Worm (Caenorhabditis elegans): Measurements from ENCODE around the gene kin-16.
A peak's percentile ranks its signal among the peaks of the same experiment; 100 is the strongest.

Gene kin-16

DNA sequence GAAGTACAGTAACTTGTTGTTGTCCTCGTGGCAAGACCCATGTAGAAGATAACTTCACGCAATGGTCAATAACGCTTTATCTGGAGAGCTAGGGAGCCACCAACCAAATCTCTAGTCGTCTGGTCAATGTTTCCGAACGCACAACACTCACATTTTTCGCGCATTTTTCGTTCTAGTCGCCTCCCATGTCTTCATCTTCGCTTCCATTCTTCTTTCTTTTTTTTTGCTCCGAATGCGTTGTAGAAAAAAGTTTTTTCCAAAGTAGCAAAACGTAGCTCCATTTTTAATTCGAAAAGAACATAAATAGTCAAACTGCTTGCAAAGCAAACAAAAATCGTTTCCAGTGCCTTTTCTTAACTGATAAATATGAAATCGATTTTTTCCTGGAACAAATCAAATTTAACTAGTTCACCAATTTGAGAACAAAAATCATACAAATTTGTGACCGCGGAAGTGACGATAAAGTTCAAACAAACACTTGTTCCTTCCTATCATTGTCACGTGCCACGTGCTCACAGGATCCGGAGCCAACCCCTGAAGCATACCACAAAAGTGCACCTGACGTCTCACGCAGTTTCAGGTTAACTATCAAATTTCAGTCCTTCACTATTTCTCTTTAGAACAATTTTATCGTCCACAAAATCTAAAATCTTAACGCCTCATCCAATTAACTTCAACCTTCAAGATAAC, 16.9 kb downstream of the kin-16 start:
- no peak for TF ChIP-seq mls-2 (tag; optimal IDR thresholded peaks at IDR 0.05)
- no peak for TF ChIP-seq hlh-1 (tag; optimal IDR thresholded peaks at IDR 0.05)

DNA sequence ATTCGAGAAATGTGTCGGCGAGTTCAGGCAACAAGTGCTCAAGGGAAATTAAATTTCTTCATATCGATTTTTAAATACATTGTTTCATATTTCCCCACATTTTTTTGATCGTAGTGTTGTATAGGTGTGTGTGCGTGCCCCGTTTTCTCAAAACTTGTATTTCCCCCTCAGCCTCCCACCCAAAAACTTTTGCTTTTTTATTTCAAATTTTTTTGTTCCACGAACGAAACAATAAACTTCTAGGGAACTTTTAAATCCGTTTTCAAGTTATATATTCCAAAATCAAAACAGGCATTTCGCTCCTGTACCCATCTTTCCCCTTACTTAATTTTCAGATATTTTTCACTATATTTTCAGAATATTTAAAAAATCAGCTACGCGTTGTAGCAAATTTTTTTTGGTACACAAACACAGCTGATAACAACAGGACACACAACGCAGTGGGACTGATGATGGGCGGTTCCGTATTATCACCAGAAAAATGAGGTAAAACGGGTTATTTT, 17.8 kb downstream of the kin-16 start, which contains the start of the genes M176.4 and M176.16:
Gene M176.4 (plus strand): TSS at position 301 of the 503 bp plus-strand sequence.
Gene M176.16 (plus strand): TSS at position 453 of the 503 bp plus-strand sequence.
- TF ChIP-seq mep-1 (tag; optimal IDR thresholded peaks at IDR 0.05) (no peak), M03D4.4 (tag; optimal IDR thresholded peaks at IDR 0.05) (no peak), ces-1 (GFP tag; optimal IDR thresholded peaks at IDR 0.05) (no peak), nhr-12 (tag; optimal IDR thresholded peaks at IDR 0.05) (no peak), ceh-83 (GFP tag; optimal IDR thresholded peaks at IDR 0.05) (no peak), elt-3 (tag; optimal IDR thresholded peaks at IDR 0.05) (no peak), mls-2 (tag; optimal IDR thresholded peaks at IDR 0.05) (no peak), unc-39 (tag; optimal IDR thresholded peaks at IDR 0.05) (no peak)

DNA sequence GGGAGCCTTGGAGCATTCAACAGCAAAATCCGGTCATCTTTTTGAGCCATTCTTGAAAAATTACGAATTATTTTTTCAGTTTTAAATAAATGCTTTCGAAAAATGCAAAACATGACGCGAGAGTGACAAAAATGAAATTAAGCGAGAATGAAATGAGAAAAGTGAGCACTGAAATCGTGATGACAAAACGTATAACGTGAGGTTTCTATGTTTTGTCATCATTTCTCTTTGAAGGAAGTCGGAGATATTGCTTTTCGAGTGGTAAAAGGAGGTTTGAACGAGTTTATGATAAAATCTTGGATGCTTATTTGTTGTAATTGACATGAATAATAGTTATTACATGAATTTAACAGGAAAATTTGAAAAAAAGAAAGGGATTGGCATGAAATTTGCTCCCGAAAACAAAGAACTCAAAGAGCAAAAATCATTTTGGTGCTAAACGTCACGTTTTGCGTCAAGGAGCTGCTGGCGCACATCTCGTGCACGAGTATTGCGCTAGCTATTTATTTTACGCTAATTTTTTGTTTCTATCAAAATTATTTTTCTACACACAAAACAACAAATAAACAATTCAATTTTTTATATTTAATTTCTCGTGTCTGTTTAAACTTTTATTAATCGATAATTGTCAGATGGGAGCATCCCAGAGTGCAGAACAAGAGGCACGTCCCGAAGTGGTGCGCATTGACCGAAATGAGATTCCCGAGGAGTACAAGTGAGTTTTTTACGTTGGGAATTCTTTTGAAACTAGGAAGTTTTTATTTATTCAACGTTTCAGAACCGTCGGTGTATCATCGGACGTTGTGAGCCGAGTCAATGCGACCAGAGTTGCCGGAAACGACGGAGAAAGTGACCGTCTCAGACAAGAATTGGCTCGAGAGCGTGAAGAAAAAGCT, 19.3 kb downstream of the kin-16 start, which contains the start of the genes gss-1 and chch-3:
Gene gss-1 (minus strand): TSS at position 51 of the 896 bp plus-strand sequence.
Gene chch-3 (plus strand): TSS at position 633 of the 896 bp plus-strand sequence.
- no peak for TF ChIP-seq unc-62 (GFP tag; optimal IDR thresholded peaks at IDR 0.05)
- TF ChIP-seq mep-1 (tag; optimal IDR thresholded peaks at IDR 0.05) = peak; percentile 68
- peak; percentile 27 for TF ChIP-seq lin-13 (tag; optimal IDR thresholded peaks at IDR 0.05)
- no peak for TF ChIP-seq ceh-83 (GFP tag; optimal IDR thresholded peaks at IDR 0.05)
- peak; percentile 38 for TF ChIP-seq lsy-2 (tag; optimal IDR thresholded peaks at IDR 0.05)
- TF ChIP-seq bed-3 (GFP tag; optimal IDR thresholded peaks at IDR 0.05) = no peak
- no peak for TF ChIP-seq ztf-11 (tag; optimal IDR thresholded peaks at IDR 0.05)
- TF ChIP-seq ceh-43 (GFP tag; optimal IDR thresholded peaks at IDR 0.05) = no peak
- peak; percentile 39 for TF ChIP-seq ham-2 (GFP tag; optimal IDR thresholded peaks at IDR 0.05)
- no peak for TF ChIP-seq ces-1 (GFP tag; optimal IDR thresholded peaks at IDR 0.05)

- TF ChIP-seq nhr-2 (tag; optimal IDR thresholded peaks at IDR 0.05) = no peak
- no peak for TF ChIP-seq ceh-39 (tag; optimal IDR thresholded peaks at IDR 0.05)
- no peak for TF ChIP-seq ces-1 (GFP tag; optimal IDR thresholded peaks at IDR 0.05)
- TF ChIP-seq nhr-12 (tag; optimal IDR thresholded peaks at IDR 0.05) = no peak
- no peak for TF ChIP-seq lin-13 (tag; optimal IDR thresholded peaks at IDR 0.05)
- no peak for TF ChIP-seq mep-1 (tag; optimal IDR thresholded peaks at IDR 0.05)
- TF ChIP-seq pha-4 (tag; optimal IDR thresholded peaks at IDR 0.05) = no peak
- TF ChIP-seq nhr-76 (tag; optimal IDR thresholded peaks at IDR 0.05) = no peak
- TF ChIP-seq ham-2 (GFP tag; optimal IDR thresholded peaks at IDR 0.05) = no peak
- no peak for TF ChIP-seq ceh-43 (GFP tag; optimal IDR thresholded peaks at IDR 0.05)
- TF ChIP-seq tbx-8 (GFP tag; optimal IDR thresholded peaks at IDR 0.05) = no peak
- no peak for TF ChIP-seq ztf-11 (tag; optimal IDR thresholded peaks at IDR 0.05)
- no peak for TF ChIP-seq unc-39 (tag; optimal IDR thresholded peaks at IDR 0.05)
- TF ChIP-seq drap-1 (GFP tag; optimal IDR thresholded peaks at IDR 0.05) = no peak
- no peak for TF ChIP-seq lin-32 (GFP tag; optimal IDR thresholded peaks at IDR 0.05)
- no peak for TF ChIP-seq lsy-2 (tag; optimal IDR thresholded peaks at IDR 0.05)
Measured at ce11 chrII:9412086-9412608, 23.8 kb downstream of the kin-16 start, which contains the start of gene arrd-3. Gene arrd-3, plus strand, starts transcription at chrII:9412558.

DNA sequence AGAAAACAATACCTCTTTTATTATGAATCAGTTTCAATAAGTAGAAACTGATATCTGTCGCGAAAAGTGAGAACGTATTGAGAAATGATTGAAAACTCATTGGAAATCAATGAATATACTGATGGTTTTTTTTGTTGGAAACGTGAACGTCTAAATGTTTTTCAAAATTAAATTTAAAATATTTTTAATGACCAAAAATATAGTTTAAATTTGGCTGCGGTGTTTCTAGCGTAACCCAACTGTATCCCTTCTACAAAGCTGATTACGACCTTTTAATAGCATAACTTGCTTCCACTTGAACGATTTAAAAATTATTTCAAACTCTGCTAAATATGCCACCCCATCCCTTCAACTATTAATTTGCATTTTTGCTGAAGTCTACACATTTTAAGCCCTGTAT, 24.4 kb downstream of the kin-16 start, which contains the start of gene M176.9:
Gene M176.9 (minus strand): TSS at position 101 of the 400 bp plus-strand sequence.
- TF ChIP-seq ceh-39 (tag; optimal IDR thresholded peaks at IDR 0.05) (no peak), nhr-237 (tag; optimal IDR thresholded peaks at IDR 0.05) (no peak), snpc-4 (tag; optimal IDR thresholded peaks at IDR 0.05) (no peak)

DNA sequence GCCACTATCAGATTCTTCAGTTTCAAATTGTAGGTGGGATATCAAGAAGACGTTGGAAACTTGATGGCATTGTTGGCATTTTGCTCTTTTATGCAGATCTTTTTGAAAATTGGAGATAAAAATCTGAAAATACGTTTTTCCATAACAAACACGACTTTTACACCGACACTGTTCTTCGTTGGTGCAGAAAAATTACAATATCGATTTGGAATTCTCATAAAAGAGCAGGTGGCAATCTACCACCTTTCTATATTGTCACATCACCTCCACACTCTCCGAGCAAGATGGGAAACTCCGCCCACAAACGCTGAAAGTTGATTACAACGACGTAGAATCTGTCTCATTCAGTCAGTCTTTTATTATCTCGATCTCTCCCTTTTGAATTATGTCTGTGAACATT, 28.4 kb downstream of the kin-16 start, which contains the start of gene arrd-2:
Gene arrd-2 (plus strand): TSS at position 301 of the 400 bp plus-strand sequence.
- no peak for TF ChIP-seq elt-1 (tag; optimal IDR thresholded peaks at IDR 0.05; ENCODE audit: borderline replicate concordance, insufficient read depth)
- no peak for TF ChIP-seq blmp-1 (tag; optimal IDR thresholded peaks at IDR 0.05)
- no peak for TF ChIP-seq unc-39 (tag; optimal IDR thresholded peaks at IDR 0.05)
- no peak for TF ChIP-seq unc-120 (tag; optimal IDR thresholded peaks at IDR 0.05; ENCODE audit: poor library complexity, severe bottlenecking)
- TF ChIP-seq unc-62 (GFP tag; optimal IDR thresholded peaks at IDR 0.05) = no peak
- TF ChIP-seq mep-1 (tag; optimal IDR thresholded peaks at IDR 0.05) = no peak
- TF ChIP-seq nhr-12 (tag; optimal IDR thresholded peaks at IDR 0.05) = no peak
- no peak for TF ChIP-seq mls-2 (tag; optimal IDR thresholded peaks at IDR 0.05)
- TF ChIP-seq nhr-28 (tag; optimal IDR thresholded peaks at IDR 0.05) = no peak
- TF ChIP-seq cnd-1 (tag; optimal IDR thresholded peaks at IDR 0.05) = no peak
- no peak for TF ChIP-seq lsy-2 (tag; optimal IDR thresholded peaks at IDR 0.05)
- TF ChIP-seq mab-5 (tag; optimal IDR thresholded peaks at IDR 0.05) = no peak
- TF ChIP-seq nhr-76 (tag; optimal IDR thresholded peaks at IDR 0.05) = no peak
- no peak for TF ChIP-seq flh-1 (GFP tag; optimal IDR thresholded peaks at IDR 0.05)
- TF ChIP-seq snpc-4 (tag; optimal IDR thresholded peaks at IDR 0.05) = no peak
- no peak for TF ChIP-seq hlh-1 (tag; optimal IDR thresholded peaks at IDR 0.05)

All from whole organism, mixed stage, embryonic.